Worm (Caenorhabditis elegans) whole organism, L1 larva: Measurements from ENCODE around the gene npp-5.
A peak's percentile ranks its signal among the peaks of the same experiment; 100 is the strongest.

ENCODE experiments used
- C34B4.2 ChIP-seq: sonication (generic microtip); optimal IDR thresholded peaks from 2 replicates; lab custom pipeline; 2017; ENCODE audit warnings: mild to moderate bottlenecking, missing genetic modification characterization, missing compliant biosample characterization
- F16B12.6 ChIP-seq: fragments of 150-350 bp; optimal IDR thresholded peaks from 2 replicates; lab custom pipeline; 2014; ENCODE audit warnings: missing biosample characterization, missing genetic modification characterization
- aha-1 ChIP-seq: fragments of 150-350 bp; optimal IDR thresholded peaks from 2 replicates; lab custom pipeline; 2014; ENCODE audit warnings: missing biosample characterization, missing genetic modification characterization
- alr-1 ChIP-seq: fragments of 200-800 bp; sonication (Bioruptor generic); optimal IDR thresholded peaks from 2 replicates; lab custom pipeline; 2018; ENCODE audit warnings: borderline replicate concordance, mild to moderate bottlenecking, missing genetic modification characterization, missing compliant biosample characterization
- blmp-1 ChIP-seq: fragments of 150-350 bp; optimal IDR thresholded peaks from 2 replicates; lab custom pipeline; 2014; ENCODE audit warnings: missing biosample characterization, missing genetic modification characterization
- ceh-63 ChIP-seq: fragments of 200-800 bp; sonication (Bioruptor generic); optimal IDR thresholded peaks from 2 replicates; lab custom pipeline; 2018; ENCODE audit warnings: mild to moderate bottlenecking, missing genetic modification characterization, missing compliant biosample characterization
- ceh-8 ChIP-seq: fragments of 200-800 bp; sonication (Bioruptor generic); optimal IDR thresholded peaks from 2 replicates; lab custom pipeline; 2018; ENCODE audit warnings: mild to moderate bottlenecking, missing genetic modification characterization, moderate library complexity, missing compliant biosample characterization
- ceh-82 ChIP-seq, 3 experiments: fragments of 150-350 bp in 1 of 3; sonication (generic microtip) in 2 of 3; optimal IDR thresholded peaks; 2 replicates each; lab custom pipeline; 2014 to 2017; ENCODE audit warnings: missing biosample characterization in 3 of 3, missing genetic modification characterization in 3 of 3
- ceh-88 ChIP-seq: fragments of 200-800 bp; sonication (Bioruptor generic); IDR thresholded peaks from 2 replicates; pipeline ENCODE4 v1.3.6; 2022; ENCODE audit warnings: missing genetic modification characterization, missing compliant biosample characterization
- ceh-90 ChIP-seq: sonication (generic microtip); optimal IDR thresholded peaks from 2 replicates; lab custom pipeline; 2016; ENCODE audit warnings: missing genetic modification characterization, missing compliant biosample characterization
- dpl-1 ChIP-seq, 3 experiments: fragments of 150-350 bp in 2 of 3; sonication (generic microtip) in 1 of 3; optimal IDR thresholded peaks; 2 replicates each; lab custom pipeline; 2014 to 2017; ENCODE audit warnings: missing biosample characterization in 3 of 3, missing genetic modification characterization in 3 of 3, missing genetic modification reagents in 3 of 3
- dsc-1 ChIP-seq: sonication (generic microtip); optimal IDR thresholded peaks from 2 replicates; lab custom pipeline; 2016; ENCODE audit warnings: mild to moderate bottlenecking, missing genetic modification characterization, missing compliant biosample characterization
- efl-1 ChIP-seq, 4 experiments: fragments of 150-350 bp; optimal IDR thresholded peaks in 3 of 4; peaks in 1 of 4; 1 replicate in 1 of 4; 2 replicates in 3 of 4; lab custom pipeline; 2014; ENCODE audit warnings: missing biosample characterization in 2 of 4, missing genetic modification characterization in 2 of 4, missing genetic modification reagents in 2 of 4
- egl-13 ChIP-seq: sonication (generic microtip); optimal IDR thresholded peaks from 2 replicates; lab custom pipeline; 2016; ENCODE audit warnings: missing genotype, missing genetic modification reagents, missing genetic modification characterization, missing compliant biosample characterization
- egl-27 ChIP-seq, 2 experiments: fragments of 150-350 bp in 1 of 2; sonication (generic microtip); optimal IDR thresholded peaks; 3 replicates each; lab custom pipeline; 2017 to 2018; ENCODE audit warnings: missing biosample characterization in 2 of 2, missing genetic modification characterization in 2 of 2, missing genetic modification reagents in 2 of 2
- fkh-10 ChIP-seq: sonication (generic microtip); optimal IDR thresholded peaks from 2 replicates; lab custom pipeline; 2017; ENCODE audit warnings: missing biosample characterization, missing genetic modification reagents, missing genetic modification characterization
- fos-1 ChIP-seq: fragments of 150-350 bp; optimal IDR thresholded peaks from 2 replicates; lab custom pipeline; 2014; ENCODE audit warnings: missing biosample characterization, missing genetic modification characterization
- grh-1 ChIP-seq: fragments of 200-800 bp; sonication (Bioruptor generic); IDR thresholded peaks from 2 replicates; pipeline ENCODE4 v1.3.6; 2022; ENCODE audit warnings: missing genetic modification reagents, missing genetic modification characterization, missing compliant biosample characterization
- hlh-4 ChIP-seq: sonication (generic microtip); optimal IDR thresholded peaks from 2 replicates; lab custom pipeline; 2016; ENCODE audit warnings: mild to moderate bottlenecking, missing genetic modification characterization, missing compliant biosample characterization
- hpl-2 ChIP-seq: fragments of 150-350 bp; optimal IDR thresholded peaks from 2 replicates; lab custom pipeline; 2014; ENCODE audit warnings: missing biosample characterization, missing genetic modification reagents, missing genetic modification characterization
- lin-13 ChIP-seq: fragments of 150-350 bp; optimal IDR thresholded peaks from 2 replicates; lab custom pipeline; 2014; ENCODE audit warnings: missing biosample characterization, missing genetic modification reagents, missing genetic modification characterization
- lin-14 ChIP-seq: fragments of 200-800 bp; sonication (Bioruptor generic); optimal IDR thresholded peaks from 2 replicates; lab custom pipeline; 2018; ENCODE audit warnings: mild to moderate bottlenecking, missing genetic modification characterization, moderate library complexity, missing compliant biosample characterization
- lin-15B ChIP-seq: fragments of 150-350 bp; sonication (generic microtip); optimal IDR thresholded peaks from 3 replicates; lab custom pipeline; 2014; ENCODE audit warnings: missing biosample characterization, missing genetic modification characterization
- lin-35 ChIP-seq, 2 experiments: fragments of 150-350 bp; optimal IDR thresholded peaks; 2 replicates each; lab custom pipeline; 2014; ENCODE audit warnings: missing biosample characterization in 2 of 2, missing genetic modification characterization in 2 of 2, missing genetic modification reagents in 2 of 2
- lin-39 ChIP-seq: fragments of 150-350 bp; optimal IDR thresholded peaks from 2 replicates; lab custom pipeline; 2014; ENCODE audit warnings: missing biosample characterization, missing genetic modification reagents, missing genetic modification characterization
- lsy-2 ChIP-seq, 2 experiments: fragments of 150-350 bp; optimal IDR thresholded peaks; 2 replicates each; lab custom pipeline; 2014; ENCODE audit warnings: missing biosample characterization in 2 of 2, missing genetic modification characterization in 2 of 2
- mdl-1 ChIP-seq, 2 experiments: fragments of 150-350 bp; optimal IDR thresholded peaks; 2 replicates each; lab custom pipeline; 2014 to 2017; ENCODE audit warnings: missing biosample characterization in 2 of 2, missing genetic modification characterization in 2 of 2, inconsistent platforms in 1 of 2
- mef-2 ChIP-seq: fragments of 150-350 bp; optimal IDR thresholded peaks from 2 replicates; lab custom pipeline; 2014; ENCODE audit warnings: missing biosample characterization, missing genetic modification characterization
- nhr-19 ChIP-seq: fragments of 200-800 bp; sonication (Bioruptor generic); conservative IDR thresholded peaks from 2 replicates; pipeline ENCODE4 v1.3.6; 2022; ENCODE audit warnings: missing genetic modification characterization, missing compliant biosample characterization
- nhr-237 ChIP-seq: fragments of 150-350 bp; optimal IDR thresholded peaks from 2 replicates; lab custom pipeline; 2014; ENCODE audit warnings: missing biosample characterization, missing genetic modification characterization
- nhr-28 ChIP-seq: fragments of 150-350 bp; optimal IDR thresholded peaks from 2 replicates; lab custom pipeline; 2014; ENCODE audit warnings: missing biosample characterization, missing genetic modification characterization
- nhr-71 ChIP-seq: sonication (generic microtip); optimal IDR thresholded peaks from 2 replicates; lab custom pipeline; 2016; ENCODE audit warnings: mild to moderate bottlenecking, missing genetic modification characterization, moderate library complexity, missing compliant biosample characterization
- nhr-76 ChIP-seq: sonication (generic microtip); optimal IDR thresholded peaks from 2 replicates; lab custom pipeline; 2017; ENCODE audit warnings: missing biosample characterization, missing genetic modification characterization
- nhr-77 ChIP-seq: fragments of 150-350 bp; optimal IDR thresholded peaks from 2 replicates; lab custom pipeline; 2014; ENCODE audit warnings: missing biosample characterization, missing genetic modification characterization
- nhr-90 ChIP-seq: sonication (generic microtip); optimal IDR thresholded peaks from 2 replicates; lab custom pipeline; 2016; ENCODE audit warnings: mild to moderate bottlenecking, missing genetic modification characterization, missing compliant biosample characterization; ENCODE audit not compliant: poor library complexity
- rnt-1 ChIP-seq: sonication (generic microtip); optimal IDR thresholded peaks from 2 replicates; lab custom pipeline; 2016; ENCODE audit warnings: mild to moderate bottlenecking, missing genetic modification characterization, moderate library complexity, missing compliant biosample characterization
- skn-1 ChIP-seq: fragments of 150-350 bp; optimal IDR thresholded peaks from 2 replicates; lab custom pipeline; 2014; ENCODE audit warnings: missing biosample characterization, missing genetic modification characterization
- snpc-4 ChIP-seq: fragments of 150-350 bp; optimal IDR thresholded peaks from 2 replicates; lab custom pipeline; 2014; ENCODE audit warnings: missing biosample characterization, missing genetic modification characterization
- tlp-1 ChIP-seq: fragments of 150-350 bp; optimal IDR thresholded peaks from 2 replicates; lab custom pipeline; 2014; ENCODE audit warnings: missing biosample characterization, missing genetic modification characterization
- unc-62 ChIP-seq: fragments of 150-350 bp; optimal IDR thresholded peaks from 2 replicates; lab custom pipeline; 2014; ENCODE audit warnings: missing biosample characterization, missing genetic modification reagents, missing genetic modification characterization
- ztf-11 ChIP-seq, 2 experiments: sonication (generic microtip); optimal IDR thresholded peaks; 2 replicates each; lab custom pipeline; 2016 to 2017; ENCODE audit warnings: missing genetic modification characterization in 2 of 2, missing biosample characterization in 1 of 2, missing compliant biosample characterization in 1 of 2

npp-5 gene

ce11 chrII:11602387-11602960, 2.9 kb upstream of the npp-5 start:
- no peak for TF ChIP-seq ceh-63 (GFP tag; lab: Kevin White, UChicago)
- TF ChIP-seq F16B12.6 (tag; lab: Kevin White, UChicago), result no peak
- TF ChIP-seq lin-15B (tag; lab: Kevin White, UChicago), result no peak
- peak; percentile 62 for TF ChIP-seq dsc-1 (tag; lab: Kevin White, UChicago)
- TF ChIP-seq ceh-82 (tag; optimal IDR thresholded peaks at IDR 0.05; lab: Kevin White, UChicago), result no peak
- peak in 1 of 2 experiments; percentile 1 for TF ChIP-seq lsy-2 (tag; optimal IDR thresholded peaks at IDR 0.05; lab: Kevin White, UChicago)
- TF ChIP-seq lin-14 (GFP tag; lab: Kevin White, UChicago), result peak; percentile 84
- TF ChIP-seq nhr-71 (tag; lab: Kevin White, UChicago), result peak; percentile 18
- TF ChIP-seq egl-13 (tag; lab: Kevin White, UChicago), result no peak
- TF ChIP-seq rnt-1 (tag; lab: Kevin White, UChicago), result peak; percentile 51
- TF ChIP-seq efl-1 (optimal IDR thresholded peaks at IDR 0.05; lab: Kevin White, UChicago), result peak in 1 of 2 experiments; percentile 19
- TF ChIP-seq efl-1 (GFP tag; optimal IDR thresholded peaks at IDR 0.05 in 1 of 2; lab: Kevin White, UChicago), result peak in 1 of 2 experiments; percentile 57

- no peak for TF ChIP-seq nhr-28 (tag; lab: Kevin White, UChicago)
- no peak for TF ChIP-seq nhr-90 (tag; lab: Kevin White, UChicago)
- TF ChIP-seq lin-13, result no peak
- no peak for TF ChIP-seq ztf-11 (tag; optimal IDR thresholded peaks at IDR 0.05; lab: Kevin White, UChicago)
- no peak for TF ChIP-seq nhr-237 (tag; lab: Kevin White, UChicago)
- TF ChIP-seq ceh-82 (tag; optimal IDR thresholded peaks at IDR 0.05; lab: Kevin White, UChicago), result no peak
- TF ChIP-seq tlp-1 (tag; lab: Kevin White, UChicago), result no peak
Observed at ce11 chrII:11600711-11601110, 1.1 kb upstream of the npp-5 start, which contains the start of gene F07A11.4. F07A11.4 (plus strand) TSS chrII:11601011.

- peak; percentile 1 for TF ChIP-seq lin-14 (GFP tag; lab: Kevin White, UChicago)
- no peak for TF ChIP-seq mef-2 (tag; lab: Kevin White, UChicago)
- TF ChIP-seq nhr-71 (tag; lab: Kevin White, UChicago), result peak; percentile 86
Observed at ce11 chrII:11596157-11596740, 3.4 kb downstream of the npp-5 start.

ce11 chrII:11595368-11595996, 4.1 kb downstream of the npp-5 start, which contains the start of gene gfat-1:
gfat-1 (minus strand) TSS chrII:11595418.
- TF ChIP-seq skn-1 (no peak), nhr-19 (GFP tag; lab: Robert Waterston, UW) (no peak), hpl-2 (GFP tag; lab: Kevin White, UChicago) (no peak), lin-35 (GFP tag; optimal IDR thresholded peaks at IDR 0.05; lab: Kevin White, UChicago) (peak in 1 of 2 experiments; percentile 6), egl-27 (tag; optimal IDR thresholded peaks at IDR 0.05; lab: Kevin White, UChicago) (no peak), nhr-76 (tag; lab: Kevin White, UChicago) (no peak), hlh-4 (tag; lab: Kevin White, UChicago) (no peak), mdl-1 (tag; optimal IDR thresholded peaks at IDR 0.05; lab: Kevin White, UChicago) (peak; percentile 41 to 61), alr-1 (tag; lab: Kevin White, UChicago) (no peak), unc-62 (GFP tag; lab: Kevin White, UChicago) (no peak), tlp-1 (tag; lab: Kevin White, UChicago) (no peak), fkh-10 (no peak), C34B4.2 (tag; lab: Kevin White, UChicago) (no peak), lin-14 (GFP tag; lab: Kevin White, UChicago) (peak; percentile 75), efl-1 (optimal IDR thresholded peaks at IDR 0.05; lab: Kevin White, UChicago) (peak in 1 of 2 experiments; percentile 21), efl-1 (GFP tag; optimal IDR thresholded peaks at IDR 0.05 in 1 of 2; lab: Kevin White, UChicago) (peak; percentile 22 to 87), ceh-90 (tag; lab: Kevin White, UChicago) (no peak), fos-1 (tag; lab: Kevin White, UChicago) (no peak), blmp-1 (tag; lab: Kevin White, UChicago) (no peak), ceh-8 (GFP tag; lab: Kevin White, UChicago) (no peak), lin-13 (no peak), grh-1 (GFP tag; lab: Robert Waterston, UW) (no peak), aha-1 (no peak), ztf-11 (tag; optimal IDR thresholded peaks at IDR 0.05; lab: Kevin White, UChicago) (peak in 1 of 2 experiments; percentile 1), lin-39 (no peak), snpc-4 (tag; lab: Kevin White, UChicago) (no peak), ceh-88 (no peak), nhr-77 (tag; lab: Kevin White, UChicago) (no peak), nhr-71 (tag; lab: Kevin White, UChicago) (peak; percentile 24), dpl-1 (GFP tag; optimal IDR thresholded peaks at IDR 0.05; lab: Kevin White, UChicago) (peak in 1 of 3 experiments; percentile 15), lsy-2 (tag; optimal IDR thresholded peaks at IDR 0.05; lab: Kevin White, UChicago) (peak in 1 of 2 experiments; percentile 1)
